Fruit fly (Drosophila melanogaster): ENCODE data around the gene Lcp65Ac.

The Lcp65Ac gene

DNA sequence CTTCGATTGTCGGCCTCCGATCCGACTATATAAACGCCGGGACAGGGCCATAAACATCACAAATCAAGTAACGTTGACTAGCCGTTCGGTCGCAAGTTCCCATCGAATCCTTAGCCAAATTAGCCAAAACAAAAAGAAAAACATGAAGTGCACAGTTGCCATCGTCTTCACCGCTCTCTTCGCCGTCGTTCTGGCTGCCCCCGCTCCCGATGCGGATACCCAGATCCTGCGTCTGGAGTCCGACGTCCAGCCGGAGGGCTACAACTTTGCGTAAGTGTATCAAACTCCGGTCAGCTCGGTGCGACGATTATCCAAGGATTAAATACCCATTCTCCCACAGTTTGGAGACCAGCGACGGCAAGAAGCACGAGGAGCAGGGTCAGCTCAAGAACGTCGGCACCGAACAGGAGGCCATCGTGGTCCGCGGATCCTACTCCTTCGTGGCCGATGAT, at the start of gene Lcp65Ac:
Gene Lcp65Ac, plus strand, starts transcription at position 51 of the 452 bp plus-strand sequence.
- TF ChIP-seq ttk (optimal IDR thresholded peaks at IDR 0.05) (no peak), h (optimal IDR thresholded peaks at IDR 0.05) (no peak), psq (optimal IDR thresholded peaks at IDR 0.05) (no peak), Sin3A (optimal IDR thresholded peaks at IDR 0.05) (no peak), Myc (optimal IDR thresholded peaks at IDR 0.05) (no peak), insv (optimal IDR thresholded peaks at IDR 0.05) (no peak)

- TF ChIP-seq Myc (optimal IDR thresholded peaks at IDR 0.05) (no peak), psq (optimal IDR thresholded peaks at IDR 0.05) (no peak), Sin3A (optimal IDR thresholded peaks at IDR 0.05) (no peak), ttk (optimal IDR thresholded peaks at IDR 0.05) (no peak), h (optimal IDR thresholded peaks at IDR 0.05) (no peak), insv (optimal IDR thresholded peaks at IDR 0.05) (no peak)
These were observed 47.3 kb upstream of the Lcp65Ac start, which contains the start of gene Ets65A for dm6 chr3L:6097270-6097669. Gene Ets65A (plus strand): TSS chr3L:6097617.

- TF ChIP-seq psq (optimal IDR thresholded peaks at IDR 0.05) (no peak), insv (optimal IDR thresholded peaks at IDR 0.05) (no peak), Myc (optimal IDR thresholded peaks at IDR 0.05) (no peak), h (optimal IDR thresholded peaks at IDR 0.05) (no peak), ttk (optimal IDR thresholded peaks at IDR 0.05) (no peak), Sin3A (optimal IDR thresholded peaks at IDR 0.05) (no peak)
These were observed 41.0 kb upstream of the Lcp65Ac start for dm6 chr3L:6103658-6104057.

DNA sequence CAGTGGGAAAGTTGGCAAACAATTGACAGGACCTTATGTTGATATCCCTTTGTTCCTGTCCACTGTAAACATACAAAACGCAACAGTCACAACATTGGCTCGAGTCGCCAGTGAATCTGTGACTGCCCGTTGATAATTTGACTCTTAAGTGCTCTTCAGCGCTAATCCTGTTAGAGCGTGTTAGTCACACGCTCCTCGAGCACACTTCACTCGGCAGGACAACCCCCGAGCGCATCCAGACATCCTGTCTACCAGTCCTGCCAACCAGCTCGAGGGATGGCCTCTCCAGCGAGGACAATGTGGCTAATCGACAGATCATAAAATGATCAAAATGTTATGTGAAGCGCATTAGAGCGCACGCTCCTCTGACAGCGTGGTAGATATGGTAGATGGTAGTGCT, 40.1 kb upstream of the Lcp65Ac start:
- no peak for TF ChIP-seq ttk (optimal IDR thresholded peaks at IDR 0.05)
- no peak for TF ChIP-seq h (optimal IDR thresholded peaks at IDR 0.05)
- TF ChIP-seq insv (optimal IDR thresholded peaks at IDR 0.05): no peak
- TF ChIP-seq Sin3A (optimal IDR thresholded peaks at IDR 0.05): no peak
- no peak for TF ChIP-seq psq (optimal IDR thresholded peaks at IDR 0.05)
- TF ChIP-seq Myc (optimal IDR thresholded peaks at IDR 0.05): no peak

DNA sequence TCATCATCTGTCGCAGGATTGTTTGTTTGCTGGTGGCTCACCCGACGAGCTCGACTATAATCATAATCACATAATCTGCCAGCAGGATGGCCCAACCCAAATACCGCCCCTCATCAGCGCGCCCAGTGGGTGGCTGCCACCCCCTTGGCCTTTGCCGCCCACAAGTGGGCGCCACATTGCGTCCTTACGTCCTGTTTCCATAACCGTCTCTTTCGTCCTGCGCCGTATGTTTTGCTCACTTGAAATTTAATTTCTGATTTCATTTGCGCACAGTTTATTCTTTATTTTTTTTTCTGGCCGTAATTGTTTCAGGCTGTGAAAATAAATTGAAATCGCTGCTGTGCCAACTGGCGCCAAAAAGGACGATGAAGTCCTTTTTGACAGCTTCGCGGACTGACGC, 39.2 kb upstream of the Lcp65Ac start:
- no peak for TF ChIP-seq h (optimal IDR thresholded peaks at IDR 0.05)
- TF ChIP-seq psq (optimal IDR thresholded peaks at IDR 0.05): no peak
- TF ChIP-seq insv (optimal IDR thresholded peaks at IDR 0.05): no peak
- TF ChIP-seq Myc (optimal IDR thresholded peaks at IDR 0.05): no peak
- no peak for TF ChIP-seq Sin3A (optimal IDR thresholded peaks at IDR 0.05)
- TF ChIP-seq ttk (optimal IDR thresholded peaks at IDR 0.05): no peak

dm6 chr3L:6106717-6107116, 37.9 kb upstream of the Lcp65Ac start:
- TF ChIP-seq insv (optimal IDR thresholded peaks at IDR 0.05) (no peak), Myc (optimal IDR thresholded peaks at IDR 0.05) (no peak), psq (optimal IDR thresholded peaks at IDR 0.05) (no peak), h (optimal IDR thresholded peaks at IDR 0.05) (no peak), Sin3A (optimal IDR thresholded peaks at IDR 0.05) (no peak), ttk (optimal IDR thresholded peaks at IDR 0.05) (no peak)

dm6 chr3L:6108264-6109060, 36.2 kb upstream of the Lcp65Ac start:
- TF ChIP-seq psq (optimal IDR thresholded peaks at IDR 0.05) (no peak), insv (optimal IDR thresholded peaks at IDR 0.05) (no peak), h (optimal IDR thresholded peaks at IDR 0.05) (no peak), ttk (optimal IDR thresholded peaks at IDR 0.05) (no peak)

DNA sequence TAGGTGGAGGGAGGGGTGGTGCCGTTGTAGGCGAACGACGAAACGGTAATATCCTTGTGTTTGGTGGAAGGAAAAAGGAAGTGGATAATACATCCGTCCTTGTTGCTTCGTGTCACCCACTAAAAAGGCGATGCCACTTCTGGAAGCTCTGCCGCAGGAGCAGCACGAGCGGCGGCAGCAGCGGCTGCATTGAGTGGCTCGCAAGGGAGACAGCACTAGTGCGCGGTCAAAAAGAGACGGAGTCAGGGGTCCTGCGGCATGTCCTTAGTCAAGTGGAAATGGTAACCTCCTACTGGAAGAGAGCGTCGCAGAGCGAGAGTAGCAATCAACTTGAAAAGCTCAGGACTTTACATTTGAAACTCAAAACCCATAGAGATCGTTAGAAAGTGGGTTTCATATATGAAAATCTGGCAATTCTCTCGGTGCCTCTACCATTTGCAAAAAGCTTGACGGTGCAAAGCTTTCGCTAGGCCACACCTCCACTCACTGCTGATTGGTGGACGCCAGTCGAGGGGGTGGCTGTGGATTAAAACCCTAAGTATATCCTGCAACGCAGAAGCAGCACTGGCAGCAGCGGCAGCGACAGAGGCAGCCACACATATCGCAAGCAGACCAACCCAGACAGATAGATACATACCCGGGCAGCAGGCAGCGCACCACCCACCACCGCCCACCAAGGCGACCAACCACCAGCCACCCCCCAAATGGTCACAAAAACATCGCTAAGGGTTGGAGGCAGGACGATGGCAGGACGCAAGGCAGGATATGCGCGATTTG, 33.8 kb upstream of the Lcp65Ac start:
- TF ChIP-seq insv (optimal IDR thresholded peaks at IDR 0.05): no peak
- TF ChIP-seq h (optimal IDR thresholded peaks at IDR 0.05): no peak
- TF ChIP-seq ttk (optimal IDR thresholded peaks at IDR 0.05): no peak
- no peak for TF ChIP-seq Sin3A (optimal IDR thresholded peaks at IDR 0.05)
- no peak for TF ChIP-seq psq (optimal IDR thresholded peaks at IDR 0.05)
- TF ChIP-seq Myc (optimal IDR thresholded peaks at IDR 0.05): no peak

DNA sequence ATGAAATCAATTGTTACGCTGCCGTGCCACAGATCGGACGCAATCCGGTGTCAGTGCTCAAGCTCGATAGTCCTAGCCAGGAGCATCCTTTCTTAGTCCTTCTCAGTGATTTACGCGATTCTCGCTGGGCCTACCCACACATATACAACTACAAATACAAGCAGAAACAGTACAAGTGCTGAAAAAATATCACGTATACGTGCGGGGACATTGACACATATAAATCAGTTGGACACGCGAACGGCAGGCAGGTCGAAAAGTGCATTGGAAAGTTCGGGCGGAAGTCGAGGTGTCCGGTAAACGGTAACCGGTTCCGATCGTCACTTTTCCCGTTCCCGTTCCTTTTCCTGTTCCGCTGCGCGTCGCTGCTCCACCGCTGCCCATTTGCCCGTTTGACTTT, 33.2 kb upstream of the Lcp65Ac start:
- TF ChIP-seq psq (optimal IDR thresholded peaks at IDR 0.05): no peak
- no peak for TF ChIP-seq Sin3A (optimal IDR thresholded peaks at IDR 0.05)
- TF ChIP-seq h (optimal IDR thresholded peaks at IDR 0.05): no peak
- no peak for TF ChIP-seq insv (optimal IDR thresholded peaks at IDR 0.05)
- TF ChIP-seq Myc (optimal IDR thresholded peaks at IDR 0.05): no peak
- TF ChIP-seq ttk (optimal IDR thresholded peaks at IDR 0.05): no peak

DNA sequence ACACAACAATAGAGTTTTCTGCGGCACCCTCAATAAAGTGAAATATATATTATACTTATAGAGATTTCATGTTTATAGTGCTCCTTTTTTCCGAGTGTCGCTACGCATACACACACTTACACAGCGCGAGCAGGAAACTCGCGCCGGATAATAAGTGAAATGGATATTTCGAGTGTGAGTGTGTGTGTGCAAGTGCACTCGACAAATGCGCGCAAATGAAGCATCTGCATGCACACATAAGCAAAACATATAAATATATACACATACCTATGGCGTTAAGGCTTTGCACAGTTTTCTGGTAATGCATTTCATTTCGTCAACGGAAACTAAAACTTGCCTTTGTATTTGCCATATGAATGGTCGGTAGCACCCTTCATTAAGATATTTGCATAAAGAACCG, 29.1 kb upstream of the Lcp65Ac start:
- no peak for TF ChIP-seq psq (optimal IDR thresholded peaks at IDR 0.05)
- no peak for TF ChIP-seq insv (optimal IDR thresholded peaks at IDR 0.05)
- TF ChIP-seq Sin3A (optimal IDR thresholded peaks at IDR 0.05): no peak
- TF ChIP-seq ttk (optimal IDR thresholded peaks at IDR 0.05): no peak
- TF ChIP-seq h (optimal IDR thresholded peaks at IDR 0.05): no peak
- TF ChIP-seq Myc (optimal IDR thresholded peaks at IDR 0.05): no peak

DNA sequence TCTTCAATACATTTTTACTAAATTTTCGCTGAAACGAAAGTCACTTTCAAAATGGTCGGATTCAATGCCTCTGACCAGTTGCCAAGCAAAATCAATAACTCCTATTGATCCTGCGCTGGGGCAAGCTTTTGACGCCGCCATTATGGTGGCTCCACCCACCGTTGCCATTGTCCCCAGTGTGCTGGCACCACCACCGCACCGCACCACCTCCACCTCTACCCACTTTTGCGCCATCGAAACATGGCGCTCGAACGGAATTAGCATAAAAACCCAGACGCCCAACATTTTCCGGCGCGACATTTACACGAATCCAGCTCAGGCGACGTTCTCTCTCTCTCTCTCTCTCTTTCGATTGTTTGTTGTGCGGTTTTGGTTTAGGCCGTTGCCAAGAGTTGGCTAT, 27.7 kb upstream of the Lcp65Ac start:
- TF ChIP-seq psq (optimal IDR thresholded peaks at IDR 0.05): no peak
- TF ChIP-seq ttk (optimal IDR thresholded peaks at IDR 0.05): no peak
- no peak for TF ChIP-seq insv (optimal IDR thresholded peaks at IDR 0.05)
- TF ChIP-seq h (optimal IDR thresholded peaks at IDR 0.05): no peak
- TF ChIP-seq Sin3A (optimal IDR thresholded peaks at IDR 0.05): no peak
- no peak for TF ChIP-seq Myc (optimal IDR thresholded peaks at IDR 0.05)

Measured in Kc167 (cell line).